Worm (Caenorhabditis elegans) whole organism, L1 larva: ENCODE results near the gene F48G7.7.

Experiments used
- C16A3.4 ChIP-seq: fragments of 150-350 bp; optimal IDR thresholded peaks from 2 replicates; lab custom pipeline; 2014; ENCODE audit warnings: missing biosample characterization, missing genetic modification characterization
- F16B12.6 ChIP-seq: fragments of 150-350 bp; optimal IDR thresholded peaks from 2 replicates; lab custom pipeline; 2014; ENCODE audit warnings: missing biosample characterization, missing genetic modification characterization
- aha-1 ChIP-seq: fragments of 150-350 bp; optimal IDR thresholded peaks from 2 replicates; lab custom pipeline; 2014; ENCODE audit warnings: missing biosample characterization, missing genetic modification characterization
- alr-1 ChIP-seq: fragments of 200-800 bp; sonication (Bioruptor generic); optimal IDR thresholded peaks from 2 replicates; lab custom pipeline; 2018; ENCODE audit warnings: borderline replicate concordance, mild to moderate bottlenecking, missing genetic modification characterization, missing compliant biosample characterization
- aly-2 ChIP-seq: fragments of 150-350 bp; optimal IDR thresholded peaks from 2 replicates; lab custom pipeline; 2014; ENCODE audit warnings: missing biosample characterization, missing genetic modification characterization
- blmp-1 ChIP-seq: fragments of 150-350 bp; optimal IDR thresholded peaks from 2 replicates; lab custom pipeline; 2014; ENCODE audit warnings: missing biosample characterization, missing genetic modification characterization
- ceh-63 ChIP-seq: fragments of 200-800 bp; sonication (Bioruptor generic); optimal IDR thresholded peaks from 2 replicates; lab custom pipeline; 2018; ENCODE audit warnings: mild to moderate bottlenecking, missing genetic modification characterization, missing compliant biosample characterization
- ceh-82 ChIP-seq, 3 experiments: fragments of 150-350 bp in 1 of 3; sonication (generic microtip) in 2 of 3; optimal IDR thresholded peaks; 2 replicates each; lab custom pipeline; 2014 to 2017; ENCODE audit warnings: missing biosample characterization in 3 of 3, missing genetic modification characterization in 3 of 3
- ceh-88 ChIP-seq: fragments of 200-800 bp; sonication (Bioruptor generic); IDR thresholded peaks from 2 replicates; pipeline ENCODE4 v1.3.6; 2022; ENCODE audit warnings: missing genetic modification characterization, missing compliant biosample characterization
- ceh-90 ChIP-seq: sonication (generic microtip); optimal IDR thresholded peaks from 2 replicates; lab custom pipeline; 2016; ENCODE audit warnings: missing genetic modification characterization, missing compliant biosample characterization
- efl-1 ChIP-seq, 4 experiments: fragments of 150-350 bp; optimal IDR thresholded peaks in 3 of 4; peaks in 1 of 4; 1 replicate in 1 of 4; 2 replicates in 3 of 4; lab custom pipeline; 2014; ENCODE audit warnings: missing biosample characterization in 2 of 4, missing genetic modification characterization in 2 of 4, missing genetic modification reagents in 2 of 4
- egl-27 ChIP-seq, 2 experiments: fragments of 150-350 bp in 1 of 2; sonication (generic microtip); optimal IDR thresholded peaks; 3 replicates each; lab custom pipeline; 2017 to 2018; ENCODE audit warnings: missing biosample characterization in 2 of 2, missing genetic modification characterization in 2 of 2, missing genetic modification reagents in 2 of 2
- fkh-4 ChIP-seq: sonication (generic microtip); optimal IDR thresholded peaks from 2 replicates; lab custom pipeline; 2016; ENCODE audit warnings: missing compliant biosample characterization, missing genetic modification characterization, borderline replicate concordance
- fkh-8 ChIP-seq: sonication (generic microtip); optimal IDR thresholded peaks from 2 replicates; lab custom pipeline; 2016; ENCODE audit warnings: mild to moderate bottlenecking, missing genetic modification characterization, missing compliant biosample characterization
- fos-1 ChIP-seq: fragments of 150-350 bp; optimal IDR thresholded peaks from 2 replicates; lab custom pipeline; 2014; ENCODE audit warnings: missing biosample characterization, missing genetic modification characterization
- grh-1 ChIP-seq: fragments of 200-800 bp; sonication (Bioruptor generic); IDR thresholded peaks from 2 replicates; pipeline ENCODE4 v1.3.6; 2022; ENCODE audit warnings: missing genetic modification reagents, missing genetic modification characterization, missing compliant biosample characterization
- hpl-2 ChIP-seq: fragments of 150-350 bp; optimal IDR thresholded peaks from 2 replicates; lab custom pipeline; 2014; ENCODE audit warnings: missing biosample characterization, missing genetic modification reagents, missing genetic modification characterization
- irx-1 ChIP-seq: sonication (generic microtip); optimal IDR thresholded peaks from 2 replicates; lab custom pipeline; 2016; ENCODE audit warnings: missing genetic modification characterization, missing compliant biosample characterization
- jun-1 ChIP-seq: fragments of 150-350 bp; optimal IDR thresholded peaks from 2 replicates; lab custom pipeline; 2014; ENCODE audit warnings: missing biosample characterization, missing genetic modification reagents, missing genetic modification characterization
- lin-13 ChIP-seq: fragments of 150-350 bp; optimal IDR thresholded peaks from 2 replicates; lab custom pipeline; 2014; ENCODE audit warnings: missing biosample characterization, missing genetic modification reagents, missing genetic modification characterization
- lin-35 ChIP-seq, 2 experiments: fragments of 150-350 bp; optimal IDR thresholded peaks; 2 replicates each; lab custom pipeline; 2014; ENCODE audit warnings: missing biosample characterization in 2 of 2, missing genetic modification characterization in 2 of 2, missing genetic modification reagents in 2 of 2
- lin-39 ChIP-seq: fragments of 150-350 bp; optimal IDR thresholded peaks from 2 replicates; lab custom pipeline; 2014; ENCODE audit warnings: missing biosample characterization, missing genetic modification reagents, missing genetic modification characterization
- lir-3 ChIP-seq: sonication (generic microtip); optimal IDR thresholded peaks from 2 replicates; lab custom pipeline; 2016; ENCODE audit warnings: mild to moderate bottlenecking, missing genetic modification characterization, moderate library complexity, missing compliant biosample characterization; ENCODE audit not compliant: poor library complexity
- lsy-2 ChIP-seq, 2 experiments: fragments of 150-350 bp; optimal IDR thresholded peaks; 2 replicates each; lab custom pipeline; 2014; ENCODE audit warnings: missing biosample characterization in 2 of 2, missing genetic modification characterization in 2 of 2
- mep-1 ChIP-seq: fragments of 150-350 bp; optimal IDR thresholded peaks from 2 replicates; lab custom pipeline; 2014; ENCODE audit warnings: missing biosample characterization, missing genetic modification characterization
- nhr-20 ChIP-seq: sonication (generic microtip); optimal IDR thresholded peaks from 2 replicates; lab custom pipeline; 2016; ENCODE audit warnings: mild to moderate bottlenecking, missing genetic modification characterization, missing compliant biosample characterization
- nhr-237 ChIP-seq: fragments of 150-350 bp; optimal IDR thresholded peaks from 2 replicates; lab custom pipeline; 2014; ENCODE audit warnings: missing biosample characterization, missing genetic modification characterization
- nhr-71 ChIP-seq: sonication (generic microtip); optimal IDR thresholded peaks from 2 replicates; lab custom pipeline; 2016; ENCODE audit warnings: mild to moderate bottlenecking, missing genetic modification characterization, moderate library complexity, missing compliant biosample characterization
- nhr-77 ChIP-seq: fragments of 150-350 bp; optimal IDR thresholded peaks from 2 replicates; lab custom pipeline; 2014; ENCODE audit warnings: missing biosample characterization, missing genetic modification characterization
- nhr-85 ChIP-seq: sonication (generic microtip); peaks from one replicate; lab custom pipeline; 2016; ENCODE audit warnings: missing genetic modification characterization, inconsistent platforms, missing compliant biosample characterization
- nhr-90 ChIP-seq: sonication (generic microtip); optimal IDR thresholded peaks from 2 replicates; lab custom pipeline; 2016; ENCODE audit warnings: mild to moderate bottlenecking, missing genetic modification characterization, missing compliant biosample characterization; ENCODE audit not compliant: poor library complexity
- pax-3 ChIP-seq: fragments of 200-800 bp; sonication (Bioruptor generic); optimal IDR thresholded peaks from 2 replicates; lab custom pipeline; 2018; ENCODE audit warnings: mild to moderate bottlenecking, missing genetic modification characterization, moderate library complexity, missing compliant biosample characterization
- pqm-1 ChIP-seq: sonication (generic microtip); optimal IDR thresholded peaks from 3 replicates; lab custom pipeline; 2017; ENCODE audit warnings: missing biosample characterization, missing genetic modification characterization
- rnt-1 ChIP-seq: sonication (generic microtip); optimal IDR thresholded peaks from 2 replicates; lab custom pipeline; 2016; ENCODE audit warnings: mild to moderate bottlenecking, missing genetic modification characterization, moderate library complexity, missing compliant biosample characterization
- snpc-4 ChIP-seq: fragments of 150-350 bp; optimal IDR thresholded peaks from 2 replicates; lab custom pipeline; 2014; ENCODE audit warnings: missing biosample characterization, missing genetic modification characterization
- snu-23 ChIP-seq: sonication (generic microtip); optimal IDR thresholded peaks from 2 replicates; lab custom pipeline; 2016; ENCODE audit warnings: missing genetic modification characterization, missing compliant biosample characterization
- sup-37 ChIP-seq: fragments of 200-800 bp; sonication (Bioruptor generic); optimal IDR thresholded peaks from 2 replicates; lab custom pipeline; 2018; ENCODE audit warnings: mild to moderate bottlenecking, missing genetic modification characterization, missing compliant biosample characterization
- swsn-7 ChIP-seq: sonication (generic microtip); optimal IDR thresholded peaks from 2 replicates; lab custom pipeline; 2016; ENCODE audit warnings: missing genetic modification characterization, missing compliant biosample characterization
- tbx-2 ChIP-seq: sonication (generic microtip); optimal IDR thresholded peaks from 2 replicates; lab custom pipeline; 2016; ENCODE audit warnings: missing genetic modification characterization, missing compliant biosample characterization
- unc-130 ChIP-seq: fragments of 150-350 bp; optimal IDR thresholded peaks from 2 replicates; lab custom pipeline; 2017; ENCODE audit warnings: missing biosample characterization, missing genetic modification characterization, inconsistent platforms
- unc-86 ChIP-seq: sonication (generic microtip); optimal IDR thresholded peaks from 2 replicates; lab custom pipeline; 2016; ENCODE audit warnings: missing genetic modification characterization, missing compliant biosample characterization
- xbp-1 ChIP-seq: sonication (generic microtip); optimal IDR thresholded peaks from 2 replicates; lab custom pipeline; 2016; ENCODE audit warnings: missing genetic modification characterization, missing compliant biosample characterization
- zag-1 ChIP-seq: fragments of 150-350 bp; optimal IDR thresholded peaks from 2 replicates; lab custom pipeline; 2014; ENCODE audit warnings: missing biosample characterization, missing genetic modification characterization
- zip-4 ChIP-seq: fragments of 200-800 bp; sonication (Bioruptor generic); optimal IDR thresholded peaks from 2 replicates; lab custom pipeline; 2018; ENCODE audit warnings: mild to moderate bottlenecking, missing genetic modification characterization, moderate library complexity, missing compliant biosample characterization

Gene F48G7.7

DNA sequence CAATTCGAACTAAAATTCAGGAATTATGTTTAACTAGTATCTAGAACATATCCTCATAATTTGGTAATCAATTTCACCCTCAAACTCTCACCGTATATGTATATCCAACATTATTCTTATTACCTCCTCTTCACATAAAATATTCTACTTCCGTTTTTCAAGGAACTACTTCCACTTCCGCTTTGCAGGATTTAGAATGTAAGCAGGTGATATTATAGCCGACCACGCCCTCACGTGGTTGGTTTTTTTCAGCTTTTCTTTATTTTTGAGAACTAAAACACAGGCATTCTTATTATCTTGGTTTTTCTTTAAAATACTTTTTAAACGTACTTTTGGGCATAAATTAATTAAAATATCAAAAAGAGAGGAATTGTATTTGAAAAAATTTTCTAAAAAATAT lies 8.3 kb downstream of the F48G7.7 start (continued):
- no peak for TF ChIP-seq rnt-1
- peak in 1 of 2 experiments; percentile 38 for TF ChIP-seq lsy-2 (tag; optimal IDR thresholded peaks at IDR 0.05; lab: Kevin White, UChicago)
- peak; percentile 34 for TF ChIP-seq unc-86 (tag; lab: Kevin White, UChicago)
- no peak for TF ChIP-seq lin-39 (tag; lab: Kevin White, UChicago)
- TF ChIP-seq nhr-77 (tag; lab: Kevin White, UChicago), result no peak
- no peak for TF ChIP-seq nhr-237 (tag; lab: Kevin White, UChicago)
- TF ChIP-seq lin-35 (GFP tag; optimal IDR thresholded peaks at IDR 0.05; lab: Kevin White, UChicago), result no peak
- TF ChIP-seq nhr-20 (tag; lab: Kevin White, UChicago), result peak; percentile 44
- no peak for TF ChIP-seq mep-1 (tag; lab: Kevin White, UChicago)
- no peak for TF ChIP-seq zag-1 (tag; lab: Kevin White, UChicago)
- no peak for TF ChIP-seq nhr-85
- TF ChIP-seq snu-23, result no peak
- no peak for TF ChIP-seq fos-1 (tag; lab: Kevin White, UChicago)
- TF ChIP-seq efl-1 (optimal IDR thresholded peaks at IDR 0.05; lab: Kevin White, UChicago), result no peak
- no peak for TF ChIP-seq efl-1 (GFP tag; optimal IDR thresholded peaks at IDR 0.05 in 1 of 2; lab: Kevin White, UChicago)
- no peak for TF ChIP-seq ceh-63 (GFP tag; lab: Kevin White, UChicago)
- peak; percentile 93 for TF ChIP-seq fkh-8 (tag; lab: Kevin White, UChicago)
- no peak for TF ChIP-seq aha-1
- TF ChIP-seq jun-1, result no peak
- no peak for TF ChIP-seq lir-3 (tag; lab: Kevin White, UChicago)
- TF ChIP-seq zip-4 (GFP tag; lab: Kevin White, UChicago), result no peak
- no peak for TF ChIP-seq snpc-4 (tag; lab: Kevin White, UChicago)
- TF ChIP-seq ceh-90 (tag; lab: Kevin White, UChicago), result no peak
- no peak for TF ChIP-seq irx-1
- no peak for TF ChIP-seq blmp-1 (tag; lab: Kevin White, UChicago)
- no peak for TF ChIP-seq alr-1
- TF ChIP-seq ceh-88 (GFP tag; lab: Robert Waterston, UW), result no peak
- TF ChIP-seq swsn-7 (tag; lab: Kevin White, UChicago), result peak; percentile 28
- no peak for TF ChIP-seq grh-1

DNA sequence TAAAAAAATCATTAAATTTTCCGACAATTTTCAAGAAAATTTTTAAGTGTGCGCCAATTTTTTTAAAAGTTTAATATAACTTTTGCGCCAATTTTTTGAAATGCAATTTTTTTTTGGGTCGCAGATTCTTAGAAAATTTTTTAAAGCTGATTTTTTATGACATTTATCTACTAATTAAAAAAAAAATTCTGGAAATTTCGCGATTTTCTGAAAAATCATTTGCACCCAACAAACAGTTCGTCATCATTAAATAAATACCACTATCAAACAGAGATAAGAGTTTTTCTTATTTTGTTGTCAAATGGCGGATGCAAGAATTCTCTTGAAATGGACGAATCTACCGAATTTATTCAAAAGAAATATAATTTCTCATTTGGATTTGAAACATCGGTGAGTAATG lies 10.9 kb downstream of the F48G7.7 start, which contains the start of gene F48G7.13:
Gene F48G7.13, plus strand, starts transcription at position 301 of the 400 bp plus-strand sequence.
- TF ChIP-seq C16A3.4 (tag; lab: Kevin White, UChicago) (no peak), F16B12.6 (no peak), nhr-71 (tag; lab: Kevin White, UChicago) (no peak), xbp-1 (no peak), fkh-4 (tag; lab: Kevin White, UChicago) (no peak), unc-130 (tag; lab: Kevin White, UChicago) (no peak), tbx-2 (tag; lab: Kevin White, UChicago) (no peak), unc-86 (tag; lab: Kevin White, UChicago) (no peak), swsn-7 (tag; lab: Kevin White, UChicago) (no peak), nhr-90 (tag; lab: Kevin White, UChicago) (no peak), lin-13 (no peak), hpl-2 (GFP tag; lab: Kevin White, UChicago) (no peak), egl-27 (tag; optimal IDR thresholded peaks at IDR 0.05; lab: Kevin White, UChicago) (no peak), pqm-1 (no peak), pax-3 (tag; lab: Kevin White, UChicago) (no peak), jun-1 (no peak), ceh-90 (tag; lab: Kevin White, UChicago) (no peak), aly-2 (tag; lab: Kevin White, UChicago) (no peak), ceh-82 (tag; optimal IDR thresholded peaks at IDR 0.05; lab: Kevin White, UChicago) (no peak), sup-37 (no peak)
